Worm (Caenorhabditis elegans) whole organism, midembryonic: ENCODE results near the gene clec-142.

ENCODE experiments used
- T22C8.4 ChIP-seq: fragments of 200-800 bp; sonication (Bioruptor generic); IDR thresholded peaks from 2 replicates; pipeline ENCODE4 v1.3.6; 2022; ENCODE audit warnings: missing genetic modification characterization, missing compliant biosample characterization
- cog-1 ChIP-seq: sonication (generic microtip); optimal IDR thresholded peaks from 2 replicates; lab custom pipeline; 2016; ENCODE audit warnings: missing genetic modification characterization, missing compliant biosample characterization
- flt-1 ChIP-seq: fragments of 200-800 bp; sonication (Bioruptor generic); IDR thresholded peaks from 2 replicates; pipeline ENCODE4 v1.3.6; 2022; ENCODE audit warnings: missing genetic modification characterization, missing compliant biosample characterization
- klf-2 ChIP-seq: fragments of 200-800 bp; sonication (Bioruptor generic); conservative IDR thresholded peaks from 2 replicates; pipeline ENCODE4 v1.3.6; 2022; ENCODE audit warnings: missing genetic modification reagents, missing genetic modification characterization, missing compliant biosample characterization
- med-1 ChIP-seq: sonication (generic microtip); optimal IDR thresholded peaks from 2 replicates; lab custom pipeline; 2017; ENCODE audit warnings: missing genetic modification characterization, mild to moderate bottlenecking, missing compliant biosample characterization, antibody characterized with exemption, missing genetic modification reagents; ENCODE audit not compliant: insufficient read depth
- ref-1 ChIP-seq: fragments of 200-800 bp; sonication (Bioruptor generic); conservative IDR thresholded peaks from 2 replicates; pipeline ENCODE4 v1.3.6; 2022; ENCODE audit warnings: missing genetic modification reagents, missing genetic modification characterization, missing compliant biosample characterization
- tab-1 ChIP-seq: fragments of 200-800 bp; sonication (Bioruptor generic); IDR thresholded peaks from 2 replicates; pipeline ENCODE4 v1.3.6; 2022; ENCODE audit warnings: missing genetic modification characterization, missing compliant biosample characterization
- ztf-23 ChIP-seq: fragments of 200-800 bp; sonication (Bioruptor generic); IDR thresholded peaks from 2 replicates; pipeline ENCODE4 v1.3.6; 2022; ENCODE audit warnings: missing genetic modification reagents, missing genetic modification characterization, missing compliant biosample characterization
- ztf-29 ChIP-seq: fragments of 200-800 bp; sonication (Bioruptor generic); IDR thresholded peaks from 2 replicates; pipeline ENCODE4 v1.3.6; 2022; ENCODE audit warnings: missing genetic modification reagents, missing genetic modification characterization, missing compliant biosample characterization

Gene clec-142

ce11 chrII:8326228-8326960 lies 47.9 kb downstream of the clec-142 start:
- TF ChIP-seq ztf-23 (GFP tag; lab: Robert Waterston, UW) (no peak), ref-1 (GFP tag; lab: Robert Waterston, UW) (no peak), med-1 (no peak), T22C8.4 (GFP tag; lab: Robert Waterston, UW) (no peak), ztf-29 (GFP tag; lab: Robert Waterston, UW) (no peak), klf-2 (GFP tag; lab: Robert Waterston, UW) (no peak), flt-1 (no peak), cog-1 (tag; lab: Kevin White, UChicago) (no peak), tab-1 (GFP tag; lab: Robert Waterston, UW) (no peak)

DNA sequence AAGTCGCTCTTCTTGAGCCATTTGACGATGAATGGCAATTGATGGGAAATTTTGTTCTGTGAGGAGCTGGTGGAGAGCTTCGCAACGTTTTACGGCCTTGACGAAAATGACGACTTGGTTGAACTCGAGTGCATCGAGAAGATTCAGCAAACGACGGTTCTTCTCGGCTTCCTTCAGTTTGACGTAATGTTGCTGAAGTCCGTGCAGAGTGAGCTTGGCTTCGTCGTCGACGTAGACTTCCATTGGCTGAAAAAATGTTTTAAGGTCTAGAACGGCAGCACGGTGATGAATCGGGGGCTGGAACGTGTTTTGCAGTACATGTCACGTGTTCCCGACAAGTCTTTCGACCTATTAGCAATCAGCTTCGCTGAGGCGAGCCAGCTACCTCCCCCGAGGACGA lies 49.0 kb downstream of the clec-142 start:
- no peak for TF ChIP-seq tab-1 (GFP tag; lab: Robert Waterston, UW)
- no peak for TF ChIP-seq ztf-29 (GFP tag; lab: Robert Waterston, UW)
- TF ChIP-seq flt-1, result no peak
- no peak for TF ChIP-seq ztf-23 (GFP tag; lab: Robert Waterston, UW)
- TF ChIP-seq T22C8.4 (GFP tag; lab: Robert Waterston, UW), result no peak
- TF ChIP-seq cog-1 (tag; lab: Kevin White, UChicago), result no peak
- no peak for TF ChIP-seq ref-1 (GFP tag; lab: Robert Waterston, UW)
- no peak for TF ChIP-seq med-1
- TF ChIP-seq klf-2 (GFP tag; lab: Robert Waterston, UW), result no peak

DNA sequence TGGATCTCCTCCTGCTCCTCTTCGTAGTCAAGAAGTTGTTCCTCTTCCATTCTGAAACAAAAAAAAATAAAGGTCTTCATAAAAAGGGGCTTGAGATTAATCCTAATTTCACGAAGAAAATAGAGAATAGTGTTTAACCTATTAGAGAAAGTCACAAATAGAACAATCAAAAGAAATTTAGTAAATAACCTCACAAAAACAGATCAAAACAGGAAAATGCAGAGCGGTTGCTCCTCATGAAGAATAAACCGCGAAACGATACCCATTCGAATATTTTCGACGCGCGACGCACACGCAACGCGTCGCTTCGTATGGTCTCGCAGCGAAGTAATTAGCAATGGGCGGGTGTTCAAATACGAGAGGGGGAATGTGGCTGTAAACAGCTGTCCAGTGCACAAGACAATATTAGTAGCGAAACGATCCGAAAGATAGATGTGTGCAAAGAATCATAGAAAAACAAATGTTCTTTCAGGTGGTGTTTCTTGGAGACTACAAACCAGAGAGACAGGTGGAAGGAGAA lies 50.4 kb downstream of the clec-142 start, which contains the start of gene hel-1:
Gene hel-1, minus strand, starts transcription at position 51 of the 520 bp plus-strand sequence.
- TF ChIP-seq med-1 (no peak), ztf-29 (GFP tag; lab: Robert Waterston, UW) (no peak), flt-1 (no peak; the same call in 1 of the 2 replicates), cog-1 (tag; lab: Kevin White, UChicago) (peak; percentile 74), klf-2 (GFP tag; lab: Robert Waterston, UW) (no peak), ztf-23 (GFP tag; lab: Robert Waterston, UW) (no peak), T22C8.4 (GFP tag; lab: Robert Waterston, UW) (no peak), tab-1 (GFP tag; lab: Robert Waterston, UW) (0 out of 2 replicates have a peak, but pooled peaks have one; percentile 12), ref-1 (GFP tag; lab: Robert Waterston, UW) (no peak)

DNA sequence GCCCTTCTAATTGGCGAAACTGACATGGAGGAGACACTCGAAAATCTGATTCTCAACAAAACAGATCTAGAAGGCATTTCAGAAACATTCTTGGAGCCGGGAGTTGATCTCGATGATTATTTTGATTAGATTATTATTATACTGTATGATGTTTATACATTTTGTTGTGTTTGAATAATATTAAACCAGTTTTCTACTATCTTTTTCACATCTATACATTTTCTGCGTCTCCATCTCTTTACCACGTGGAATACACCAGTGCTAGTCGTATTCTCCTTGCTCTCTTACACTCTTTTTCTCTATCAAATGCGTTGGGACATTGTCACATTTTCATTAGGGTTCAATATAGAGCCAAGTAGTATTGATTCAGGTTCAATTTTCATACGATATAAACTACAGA lies 51.0 kb downstream of the clec-142 start, which contains the start of gene C26D10.4:
Gene C26D10.4, plus strand, starts transcription at position 301 of the 400 bp plus-strand sequence.
- no peak for TF ChIP-seq T22C8.4 (GFP tag; lab: Robert Waterston, UW)
- no peak for TF ChIP-seq klf-2 (GFP tag; lab: Robert Waterston, UW)
- no peak for TF ChIP-seq ztf-23 (GFP tag; lab: Robert Waterston, UW)
- no peak for TF ChIP-seq ref-1 (GFP tag; lab: Robert Waterston, UW)
- no peak for TF ChIP-seq med-1
- TF ChIP-seq ztf-29 (GFP tag; lab: Robert Waterston, UW), result no peak
- no peak for TF ChIP-seq flt-1
- no peak for TF ChIP-seq tab-1 (GFP tag; lab: Robert Waterston, UW)
- no peak for TF ChIP-seq cog-1 (tag; lab: Kevin White, UChicago)
